Fruit fly (Drosophila melanogaster) whole organism, prepupa: Measurements from ENCODE around the gene MED24.

Experiments
- CG10669 ChIP-seq: fragments of 200-800 bp; sonication (Bioruptor generic); optimal IDR thresholded peaks from 3 replicates; lab custom pipeline; 2018; ENCODE audit warnings: missing biosample characterization, mild to moderate bottlenecking, missing genetic modification characterization, moderate library complexity
- CG11294 ChIP-seq: fragments of 200-800 bp; sonication (Bioruptor generic); IDR thresholded peaks from 2 replicates; pipeline ENCODE4 v1.3.6; 2022; ENCODE audit warnings: missing biosample characterization, missing genetic modification characterization
- CG11902 ChIP-seq: fragments of 200-800 bp; sonication (Bioruptor generic); optimal IDR thresholded peaks from 3 replicates; lab custom pipeline; 2016; ENCODE audit warnings: missing biosample characterization, missing genetic modification characterization
- CG16779 ChIP-seq: fragments of 200-800 bp; sonication (Bioruptor generic); optimal IDR thresholded peaks from 3 replicates; lab custom pipeline; 2017; ENCODE audit warnings: missing biosample characterization, mild to moderate bottlenecking, missing genetic modification characterization
- CG3919 ChIP-seq: fragments of 200-800 bp; sonication (Bioruptor generic); optimal IDR thresholded peaks from 3 replicates; lab custom pipeline; 2016; ENCODE audit warnings: missing biosample characterization, missing genetic modification characterization
- CG6276 ChIP-seq: fragments of 200-800 bp; sonication (Bioruptor generic); optimal IDR thresholded peaks from 2 replicates; lab custom pipeline; 2017; ENCODE audit warnings: missing biosample characterization, mild to moderate bottlenecking, missing genetic modification characterization
- CG6808 ChIP-seq: fragments of 200-800 bp; sonication (Bioruptor generic); optimal IDR thresholded peaks from 3 replicates; lab custom pipeline; 2017; ENCODE audit warnings: missing biosample characterization, missing genetic modification characterization, mild to moderate bottlenecking, moderate library complexity, missing genetic modification reagents
- CG6854 ChIP-seq: fragments of 200-800 bp; sonication (Bioruptor generic); optimal IDR thresholded peaks from 2 replicates; lab custom pipeline; 2017; ENCODE audit warnings: missing biosample characterization, mild to moderate bottlenecking, missing genetic modification characterization
- CG7368 ChIP-seq: fragments of 200-800 bp; sonication (Bioruptor generic); optimal IDR thresholded peaks from 3 replicates; lab custom pipeline; 2016; ENCODE audit warnings: missing biosample characterization, missing genetic modification characterization
- CG8632 ChIP-seq: fragments of 200-800 bp; sonication (Bioruptor generic); optimal IDR thresholded peaks from 3 replicates; lab custom pipeline; 2016; ENCODE audit warnings: missing biosample characterization, missing genetic modification characterization
- Eip75B ChIP-seq: fragments of 200-800 bp; sonication (Bioruptor generic); optimal IDR thresholded peaks from 3 replicates; lab custom pipeline; 2016; ENCODE audit warnings: missing biosample characterization, missing genetic modification characterization
- Eip78C ChIP-seq: fragments of 200-800 bp; sonication (Bioruptor generic); peaks from one replicate; lab custom pipeline; 2016; ENCODE audit warnings: missing biosample characterization, missing genetic modification characterization
- Eip93F ChIP-seq: fragments of 200-800 bp; sonication (Bioruptor generic); optimal IDR thresholded peaks from 2 replicates; lab custom pipeline; 2016; ENCODE audit warnings: missing biosample characterization, mild to moderate bottlenecking, missing genetic modification characterization
- Hr4 ChIP-seq: fragments of 200-800 bp; sonication (Bioruptor generic); optimal IDR thresholded peaks from 3 replicates; lab custom pipeline; 2016; ENCODE audit warnings: missing biosample characterization, missing genetic modification characterization
- Sox14 ChIP-seq: fragments of 200-800 bp; sonication (Bioruptor generic); optimal IDR thresholded peaks from 3 replicates; lab custom pipeline; 2016; ENCODE audit warnings: missing biosample characterization, missing genetic modification characterization
- esn ChIP-seq: fragments of 200-800 bp; sonication (Bioruptor generic); optimal IDR thresholded peaks from 2 replicates; lab custom pipeline; 2016; ENCODE audit warnings: missing biosample characterization, mild to moderate bottlenecking, missing genetic modification characterization, moderate library complexity
- fd59A ChIP-seq: fragments of 200-800 bp; sonication (Bioruptor generic); optimal IDR thresholded peaks from 2 replicates; lab custom pipeline; 2017; ENCODE audit warnings: missing biosample characterization, mild to moderate bottlenecking, missing genetic modification characterization, missing genetic modification reagents

MED24 gene

dm6 chr3L:8240932-8241331, 49.9 kb downstream of the MED24 start (continued):
- TF ChIP-seq CG8632 (GFP tag; lab: Kevin White, UChicago) (no peak), CG6808 (GFP tag; lab: Kevin White, UChicago) (peak; percentile 23), CG6854 (GFP tag; lab: Kevin White, UChicago) (no peak), Hr4 (GFP tag; lab: Kevin White, UChicago) (no peak), Sox14 (GFP tag; lab: Kevin White, UChicago) (no peak), CG11902 (GFP tag; lab: Kevin White, UChicago) (no peak), CG3919 (no peak), CG16779 (tag; lab: Kevin White, UChicago) (no peak), CG11294 (GFP tag; lab: Robert Waterston, UW) (no peak), CG6276 (GFP tag; lab: Kevin White, UChicago) (no peak), CG7368 (peak; percentile 41), Eip75B (GFP tag; lab: Kevin White, UChicago) (no peak), Eip78C (GFP tag; lab: Kevin White, UChicago) (peak; percentile 39), fd59A (GFP tag; lab: Kevin White, UChicago) (no peak), esn (GFP tag; lab: Kevin White, UChicago) (no peak), CG10669 (GFP tag; lab: Kevin White, UChicago) (no peak), Eip93F (GFP tag; lab: Kevin White, UChicago) (no peak)
